Worm (Caenorhabditis elegans) whole organism, early embryonic: ENCODE results near the gene Y6E2A.7.

Experiments
- B0310.2 ChIP-seq: sonication (generic microtip); optimal IDR thresholded peaks from 2 replicates; lab custom pipeline; 2016; ENCODE audit warnings: mild to moderate bottlenecking, missing genetic modification characterization, missing compliant biosample characterization
- F13C5.2 ChIP-seq: sonication (generic microtip); optimal IDR thresholded peaks from 2 replicates; lab custom pipeline; 2017; ENCODE audit warnings: mild to moderate bottlenecking, missing genetic modification characterization, inconsistent platforms, missing compliant biosample characterization
- aly-1 ChIP-seq: sonication (generic microtip); optimal IDR thresholded peaks from 2 replicates; lab custom pipeline; 2016; ENCODE audit warnings: missing genetic modification characterization, missing compliant biosample characterization
- ama-1 ChIP-seq: fragments of 150-350 bp; optimal IDR thresholded peaks from 2 replicates; lab custom pipeline; 2014
- ceh-36 ChIP-seq: sonication (generic microtip); optimal IDR thresholded peaks from 2 replicates; lab custom pipeline; 2016; ENCODE audit warnings: missing genetic modification characterization, inconsistent platforms, missing compliant biosample characterization
- flt-1 ChIP-seq: fragments of 200-800 bp; sonication (Bioruptor generic); IDR thresholded peaks from 2 replicates; pipeline ENCODE4 v1.3.6; 2022; ENCODE audit warnings: missing genetic modification characterization, missing compliant biosample characterization
- hmbx-1 ChIP-seq: sonication (generic microtip); optimal IDR thresholded peaks from 2 replicates; lab custom pipeline; 2016; ENCODE audit warnings: mild to moderate bottlenecking, missing genetic modification characterization, missing compliant biosample characterization
- hmg-4 ChIP-seq: fragments of 200-800 bp; sonication (Bioruptor generic); optimal IDR thresholded peaks from 2 replicates; lab custom pipeline; 2018; ENCODE audit warnings: mild to moderate bottlenecking, missing genetic modification characterization, missing compliant biosample characterization
- hnd-1 ChIP-seq: sonication (generic microtip); optimal IDR thresholded peaks from 2 replicates; lab custom pipeline; 2016; ENCODE audit warnings: missing genetic modification characterization, missing compliant biosample characterization
- pes-1 ChIP-seq: fragments of 200-800 bp; sonication (Bioruptor generic); IDR thresholded peaks from 2 replicates; pipeline ENCODE4 v1.3.6; 2022; ENCODE audit warnings: missing genetic modification reagents, missing genetic modification characterization, missing compliant biosample characterization
- scrt-1 ChIP-seq: fragments of 200-800 bp; sonication (Bioruptor generic); IDR thresholded peaks from 2 replicates; pipeline ENCODE4 v1.3.6; 2022; ENCODE audit warnings: missing genetic modification characterization, missing compliant biosample characterization
- tbx-37 ChIP-seq: fragments of 200-800 bp; sonication (Bioruptor generic); conservative IDR thresholded peaks from 2 replicates; pipeline ENCODE4 v1.3.6; 2022; ENCODE audit warnings: missing genetic modification reagents, missing genetic modification characterization, missing compliant biosample characterization
- tra-4 ChIP-seq: sonication (generic microtip); optimal IDR thresholded peaks from 2 replicates; lab custom pipeline; 2017; ENCODE audit warnings: missing genetic modification characterization, missing compliant biosample characterization

DNA sequence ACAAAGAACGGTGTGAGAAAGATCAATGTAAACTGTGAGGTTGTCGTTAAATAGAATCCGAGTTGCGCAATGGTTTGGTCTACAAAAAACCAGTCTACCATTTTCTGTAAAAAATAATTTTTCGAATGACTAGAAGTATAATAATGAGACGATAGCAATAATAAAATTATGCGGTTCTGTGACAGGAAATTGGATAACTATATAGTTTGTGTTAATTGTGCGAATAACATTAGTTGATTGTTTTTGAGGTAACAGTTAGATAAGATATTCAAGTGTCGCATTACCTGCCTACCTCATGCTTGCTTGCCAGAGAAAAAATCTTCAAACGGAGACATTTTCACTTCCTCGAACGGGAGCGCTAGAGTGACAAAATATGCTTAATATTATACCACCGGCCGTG, 22.2 kb downstream of the Y6E2A.7 start, which contains the start of gene str-18:
- TF ChIP-seq flt-1 (GFP tag; lab: Robert Waterston, UW) (no peak), hmg-4 (no peak), ama-1 (no peak), scrt-1 (GFP tag; lab: Robert Waterston, UW) (no peak), pes-1 (GFP tag; lab: Robert Waterston, UW) (no peak), hmbx-1 (no peak), hnd-1 (tag; lab: Kevin White, UChicago) (no peak), F13C5.2 (no peak), tbx-37 (GFP tag; lab: Robert Waterston, UW) (no peak), ceh-36 (no peak), tra-4 (tag; lab: Kevin White, UChicago) (no peak), aly-1 (no peak), B0310.2 (tag; lab: Kevin White, UChicago) (no peak)
